Fruit fly (Drosophila melanogaster): ENCODE measurements around the gene indra.
A peak's percentile ranks its signal among the peaks of the same experiment; 100 is the strongest.

The indra gene

DNA sequence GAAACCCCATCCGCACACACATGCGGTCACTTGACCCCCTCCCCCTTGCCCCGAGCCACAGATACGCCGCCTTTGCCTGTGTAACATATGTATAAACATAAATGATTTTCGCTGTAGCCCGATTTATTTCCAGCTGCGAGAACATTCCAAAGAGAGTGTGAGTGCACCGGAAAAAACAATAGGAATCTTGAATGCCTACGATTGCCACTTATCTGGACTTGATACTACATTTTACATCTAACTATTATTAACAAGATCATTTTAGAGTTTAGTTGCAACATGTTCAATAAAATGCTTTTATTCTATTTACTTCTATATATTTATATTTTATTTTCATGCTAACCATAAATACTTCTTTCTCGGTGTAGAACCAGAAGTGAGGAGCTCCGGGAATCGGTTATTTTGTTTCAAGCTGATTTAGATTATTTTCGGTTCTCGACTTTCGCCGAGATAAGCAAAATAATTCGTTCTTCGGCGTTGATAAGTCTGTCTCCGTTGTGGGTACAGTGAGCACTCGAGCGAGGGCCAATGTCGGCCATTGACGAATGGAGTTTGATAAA is 42.0 kb downstream of the indra start (continued):
- TF ChIP-seq fd85E (GFP tag; optimal IDR thresholded peaks at IDR 0.05) (no peak), fkh (GFP tag; optimal IDR thresholded peaks at IDR 0.05) (no peak), CG8632 (GFP tag; optimal IDR thresholded peaks at IDR 0.05) (peak; percentile 65), CG7368 (GFP tag; optimal IDR thresholded peaks at IDR 0.05) (no peak), CG10631 (GFP tag; optimal IDR thresholded peaks at IDR 0.05) (no peak), CG9139 (GFP tag; optimal IDR thresholded peaks at IDR 0.05) (no peak), spab (GFP tag; optimal IDR thresholded peaks at IDR 0.05) (no peak), Sox15 (GFP tag; optimal IDR thresholded peaks at IDR 0.05) (peak; percentile 47), Eip78C (GFP tag) (peak; percentile 88)

- TF ChIP-seq topi (GFP tag; optimal IDR thresholded peaks at IDR 0.05) (peak; percentile 8), svp (GFP tag) (peak; percentile 90), CG10631 (GFP tag; optimal IDR thresholded peaks at IDR 0.05) (no peak), ss (GFP tag; optimal IDR thresholded peaks at IDR 0.05) (no peak), eg (GFP tag; IDR thresholded peaks at IDR 0.05) (peak; percentile 38; the same call in 1 of the 3 replicates), Sox14 (GFP tag; optimal IDR thresholded peaks at IDR 0.05) (peak; percentile 4), Ets96B (tag; optimal IDR thresholded peaks at IDR 0.05) (no peak), fd85E (GFP tag; optimal IDR thresholded peaks at IDR 0.05) (no peak), CG34406 (GFP tag; optimal IDR thresholded peaks at IDR 0.05) (no peak), lz (GFP tag; optimal IDR thresholded peaks at IDR 0.05) (no peak), CG6808 (GFP tag; optimal IDR thresholded peaks at IDR 0.05) (peak; percentile 100), esn (GFP tag; optimal IDR thresholded peaks at IDR 0.05) (peak; percentile 16), Eip93F (GFP tag; optimal IDR thresholded peaks at IDR 0.05) (no peak), CG1621 (tag; optimal IDR thresholded peaks at IDR 0.05) (peak; percentile 38)
Observed at dm6 chr3L:1298509-1298908, 43.7 kb downstream of the indra start, which contains the start of gene scf. Gene scf (plus strand): TSS chr3L:1298672.

DNA sequence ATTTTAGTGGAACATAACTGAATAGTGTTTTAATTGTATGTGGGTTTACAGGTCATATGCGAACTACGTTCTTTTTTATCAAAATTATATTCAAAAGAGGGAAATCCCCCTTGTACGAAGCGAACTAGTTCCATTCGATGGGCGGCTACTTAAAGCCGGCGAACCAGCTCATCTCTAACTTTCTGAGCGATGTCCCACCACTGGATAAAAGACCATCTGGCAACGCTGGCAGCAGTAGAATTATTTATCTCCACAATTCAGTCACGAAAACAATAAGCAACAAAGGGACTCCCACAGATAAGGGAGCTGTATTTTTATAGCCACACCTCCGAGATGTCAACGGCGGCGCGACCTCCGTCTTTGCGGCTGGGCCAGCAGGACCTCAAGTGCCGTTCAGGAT is 46.5 kb downstream of the indra start, which contains the start of gene Rabex-5:
TSS of gene Rabex-5 (plus strand) at position 221 of the 400 bp plus-strand sequence.
- TF ChIP-seq CG34406 (GFP tag; optimal IDR thresholded peaks at IDR 0.05) (no peak), CG7368 (GFP tag; optimal IDR thresholded peaks at IDR 0.05) (no peak), topi (GFP tag; optimal IDR thresholded peaks at IDR 0.05) (no peak), Lpt (GFP tag; optimal IDR thresholded peaks at IDR 0.05) (no peak), CG32006 (GFP tag; optimal IDR thresholded peaks at IDR 0.05) (no peak), cyc (GFP tag; optimal IDR thresholded peaks at IDR 0.05) (peak; percentile 19), CG31627 (GFP tag; optimal IDR thresholded peaks at IDR 0.05) (peak; percentile 41), Sox14 (GFP tag; optimal IDR thresholded peaks at IDR 0.05) (peak; percentile 75), Met (GFP tag; optimal IDR thresholded peaks at IDR 0.05) (no peak), CG8119 (GFP tag; IDR thresholded peaks at IDR 0.05) (no peak), CG9139 (GFP tag; optimal IDR thresholded peaks at IDR 0.05) (no peak), CG6163 (GFP tag; IDR thresholded peaks at IDR 0.05) (no peak), salr (GFP tag; optimal IDR thresholded peaks at IDR 0.05) (no peak), CG6808 (GFP tag; optimal IDR thresholded peaks at IDR 0.05) (peak; percentile 43), dac (GFP tag; optimal IDR thresholded peaks at IDR 0.05) (no peak), vri (GFP tag; optimal IDR thresholded peaks at IDR 0.05) (no peak), Hr39 (GFP tag; optimal IDR thresholded peaks at IDR 0.05) (peak; percentile 35), Sox15 (GFP tag; optimal IDR thresholded peaks at IDR 0.05) (no peak), Ets21C (GFP tag; optimal IDR thresholded peaks at IDR 0.05) (peak; percentile 13), Hr4 (GFP tag; optimal IDR thresholded peaks at IDR 0.05) (no peak), CG4318 (GFP tag; optimal IDR thresholded peaks at IDR 0.05) (no peak), eg (GFP tag; IDR thresholded peaks at IDR 0.05) (0 out of 3 replicates have a peak, but pooled peaks have one; percentile 16), fd59A (GFP tag; optimal IDR thresholded peaks at IDR 0.05) (no peak), CG3032 (tag; optimal IDR thresholded peaks at IDR 0.05) (no peak), acj6 (GFP tag; optimal IDR thresholded peaks at IDR 0.05) (peak; percentile 12), CG6276 (GFP tag; optimal IDR thresholded peaks at IDR 0.05) (no peak), fd85E (GFP tag; optimal IDR thresholded peaks at IDR 0.05) (no peak), CG1621 (tag; optimal IDR thresholded peaks at IDR 0.05) (no peak), CG6792 (GFP tag; optimal IDR thresholded peaks at IDR 0.05) (no peak), CG15336 (GFP tag; IDR thresholded peaks at IDR 0.05) (0 out of 2 replicates have a peak, but pooled peaks have one; percentile 22), svp (GFP tag) (peak; percentile 90)

All from whole organism, prepupa.